Worm (Caenorhabditis elegans) whole organism, L1 larva: ENCODE results near the gene Y73B6BL.270.

Experiments
- Y116A8C.19 ChIP-seq: sonication (generic microtip); optimal IDR thresholded peaks from 2 replicates; lab custom pipeline; 2016; ENCODE audit warnings: missing compliant biosample characterization, missing genetic modification characterization, borderline replicate concordance
- aha-1 ChIP-seq: fragments of 150-350 bp; optimal IDR thresholded peaks from 2 replicates; lab custom pipeline; 2014; ENCODE audit warnings: missing biosample characterization, missing genetic modification characterization
- ama-1 ChIP-seq: fragments of 150-350 bp; optimal IDR thresholded peaks from 2 replicates; lab custom pipeline; 2014
- ceh-82 ChIP-seq, 3 experiments: fragments of 150-350 bp in 1 of 3; sonication (generic microtip) in 2 of 3; optimal IDR thresholded peaks; 2 replicates each; lab custom pipeline; 2014 to 2017; ENCODE audit warnings: missing biosample characterization in 3 of 3, missing genetic modification characterization in 3 of 3
- egl-27 ChIP-seq, 2 experiments: fragments of 150-350 bp in 1 of 2; sonication (generic microtip); optimal IDR thresholded peaks; 3 replicates each; lab custom pipeline; 2017 to 2018; ENCODE audit warnings: missing biosample characterization in 2 of 2, missing genetic modification characterization in 2 of 2, missing genetic modification reagents in 2 of 2
- elt-2 ChIP-seq: sonication (generic microtip); optimal IDR thresholded peaks from 2 replicates; lab custom pipeline; 2016; ENCODE audit warnings: missing genetic modification characterization, mild to moderate bottlenecking, inconsistent platforms, missing compliant biosample characterization, missing genetic modification reagents
- fos-1 ChIP-seq: fragments of 150-350 bp; optimal IDR thresholded peaks from 2 replicates; lab custom pipeline; 2014; ENCODE audit warnings: missing biosample characterization, missing genetic modification characterization
- lin-39 ChIP-seq: fragments of 150-350 bp; optimal IDR thresholded peaks from 2 replicates; lab custom pipeline; 2014; ENCODE audit warnings: missing biosample characterization, missing genetic modification reagents, missing genetic modification characterization
- zag-1 ChIP-seq: fragments of 150-350 bp; optimal IDR thresholded peaks from 2 replicates; lab custom pipeline; 2014; ENCODE audit warnings: missing biosample characterization, missing genetic modification characterization
- ztf-11 ChIP-seq, 2 experiments: sonication (generic microtip); optimal IDR thresholded peaks; 2 replicates each; lab custom pipeline; 2016 to 2017; ENCODE audit warnings: missing genetic modification characterization in 2 of 2, missing biosample characterization in 1 of 2, missing compliant biosample characterization in 1 of 2
- ztf-4 ChIP-seq: fragments of 150-350 bp; optimal IDR thresholded peaks from 2 replicates; lab custom pipeline; 2014; ENCODE audit warnings: missing biosample characterization, missing genetic modification characterization

ce11 chrIV:6342876-6343275, 22.3 kb upstream of the Y73B6BL.270 start, which contains the start of gene Y73B6BL.14:
- TF ChIP-seq ama-1 (lab: Kevin White, UChicago), result no peak
- TF ChIP-seq fos-1 (tag; lab: Kevin White, UChicago), result no peak
- TF ChIP-seq ztf-4 (tag; lab: Kevin White, UChicago), result no peak
- no peak for TF ChIP-seq Y116A8C.19 (tag; lab: Kevin White, UChicago)
- no peak for TF ChIP-seq egl-27 (tag; optimal IDR thresholded peaks at IDR 0.05; lab: Kevin White, UChicago)
- no peak for TF ChIP-seq ztf-11 (tag; optimal IDR thresholded peaks at IDR 0.05; lab: Kevin White, UChicago)
- no peak for TF ChIP-seq lin-39 (tag; lab: Kevin White, UChicago)
- TF ChIP-seq aha-1 (tag; lab: Kevin White, UChicago), result no peak
- TF ChIP-seq ceh-82 (tag; optimal IDR thresholded peaks at IDR 0.05; lab: Kevin White, UChicago), result no peak
- no peak for TF ChIP-seq elt-2
- no peak for TF ChIP-seq zag-1 (tag; lab: Kevin White, UChicago)
